Worm (Caenorhabditis elegans) whole organism, late embryonic: ENCODE results near the gene srh-146.

Experiments used
- C38D4.7 ChIP-seq: fragments of 200-800 bp; sonication (Bioruptor generic); optimal IDR thresholded peaks from 2 replicates; lab custom pipeline; 2018; ENCODE audit warnings: mild to moderate bottlenecking, missing genetic modification characterization, moderate library complexity, missing compliant biosample characterization
- F13H6.1 ChIP-seq: sonication (generic microtip); optimal IDR thresholded peaks from 2 replicates; lab custom pipeline; 2016; ENCODE audit warnings: missing genetic modification characterization, missing compliant biosample characterization
- Y22D7AL.16 ChIP-seq: sonication (generic microtip); optimal IDR thresholded peaks from 2 replicates; lab custom pipeline; 2016; ENCODE audit warnings: missing genetic modification characterization, missing compliant biosample characterization
- ceh-14 ChIP-seq: sonication (generic microtip); optimal IDR thresholded peaks from 2 replicates; lab custom pipeline; 2016; ENCODE audit warnings: missing genotype, missing genetic modification characterization, missing compliant biosample characterization
- ceh-18 ChIP-seq: sonication (generic microtip); optimal IDR thresholded peaks from 2 replicates; lab custom pipeline; 2016; ENCODE audit warnings: missing genetic modification characterization, missing compliant biosample characterization
- ceh-19 ChIP-seq: fragments of 200-800 bp; sonication (Bioruptor generic); optimal IDR thresholded peaks from 2 replicates; lab custom pipeline; 2018; ENCODE audit warnings: mild to moderate bottlenecking, missing genetic modification characterization, missing compliant biosample characterization
- ceh-2 ChIP-seq: sonication (generic microtip); optimal IDR thresholded peaks from 2 replicates; lab custom pipeline; 2016; ENCODE audit warnings: missing genotype, missing genetic modification characterization, missing compliant biosample characterization
- ceh-31 ChIP-seq: sonication (generic microtip); optimal IDR thresholded peaks from 2 replicates; lab custom pipeline; 2016; ENCODE audit warnings: missing genetic modification characterization, missing compliant biosample characterization
- ceh-34 ChIP-seq: sonication (generic microtip); optimal IDR thresholded peaks from 2 replicates; lab custom pipeline; 2016; ENCODE audit warnings: mild to moderate bottlenecking, missing genetic modification characterization, missing compliant biosample characterization
- ceh-45 ChIP-seq: fragments of 200-800 bp; sonication (Bioruptor generic); IDR thresholded peaks from 2 replicates; pipeline ENCODE4 v1.3.6; 2022; ENCODE audit warnings: missing genetic modification reagents, missing genetic modification characterization, missing compliant biosample characterization
- ceh-48 ChIP-seq: sonication (generic microtip); optimal IDR thresholded peaks from 2 replicates; lab custom pipeline; 2016; ENCODE audit warnings: missing genetic modification characterization, inconsistent platforms, missing compliant biosample characterization
- ceh-6 ChIP-seq: fragments of 200-800 bp; sonication (Bioruptor generic); optimal IDR thresholded peaks from 2 replicates; lab custom pipeline; 2018; ENCODE audit warnings: mild to moderate bottlenecking, missing genetic modification characterization, missing compliant biosample characterization
- ceh-9 ChIP-seq: sonication (generic microtip); optimal IDR thresholded peaks from 2 replicates; lab custom pipeline; 2016; ENCODE audit warnings: mild to moderate bottlenecking, missing genetic modification characterization, inconsistent platforms, missing compliant biosample characterization
- ets-4 ChIP-seq: sonication (generic microtip); optimal IDR thresholded peaks from 2 replicates; lab custom pipeline; 2016; ENCODE audit warnings: missing genetic modification characterization, missing compliant biosample characterization
- eyg-1 ChIP-seq: sonication (generic microtip); optimal IDR thresholded peaks from 2 replicates; lab custom pipeline; 2016; ENCODE audit warnings: missing genotype, missing genetic modification characterization, missing compliant biosample characterization
- fkh-6 ChIP-seq: sonication (generic microtip); optimal IDR thresholded peaks from 2 replicates; lab custom pipeline; 2016; ENCODE audit warnings: missing genetic modification characterization, missing compliant biosample characterization
- hlh-13 ChIP-seq: fragments of 200-800 bp; sonication (Bioruptor generic); optimal IDR thresholded peaks from 2 replicates; lab custom pipeline; 2018; ENCODE audit warnings: mild to moderate bottlenecking, missing genetic modification characterization, missing compliant biosample characterization
- hlh-30 ChIP-seq: sonication (generic microtip); optimal IDR thresholded peaks from 2 replicates; lab custom pipeline; 2017; ENCODE audit warnings: antibody characterized with exemption, missing genetic modification characterization, missing compliant biosample characterization; ENCODE audit not compliant: insufficient read depth
- hlh-6 ChIP-seq: sonication (generic microtip); optimal IDR thresholded peaks from 2 replicates; lab custom pipeline; 2016; ENCODE audit warnings: missing genotype, missing genetic modification characterization, missing compliant biosample characterization
- lim-6 ChIP-seq: sonication (generic microtip); optimal IDR thresholded peaks from 2 replicates; lab custom pipeline; 2016; ENCODE audit warnings: missing genetic modification characterization, missing compliant biosample characterization
- lin-11 ChIP-seq: fragments of 200-800 bp; sonication (Bioruptor generic); optimal IDR thresholded peaks from 2 replicates; lab custom pipeline; 2018; ENCODE audit warnings: mild to moderate bottlenecking, missing genetic modification characterization, missing compliant biosample characterization
- nfya-1 ChIP-seq: sonication (generic microtip); optimal IDR thresholded peaks from 2 replicates; lab custom pipeline; 2017; ENCODE audit warnings: missing genetic modification characterization, mild to moderate bottlenecking, missing compliant biosample characterization, antibody characterized with exemption, moderate library complexity
- npax-4 ChIP-seq: sonication (generic microtip); optimal IDR thresholded peaks from 2 replicates; lab custom pipeline; 2016; ENCODE audit warnings: missing genetic modification characterization, missing compliant biosample characterization
- pag-3 ChIP-seq: sonication (generic microtip); optimal IDR thresholded peaks from 2 replicates; lab custom pipeline; 2016; ENCODE audit warnings: missing compliant biosample characterization, missing genetic modification characterization, borderline replicate concordance
- pat-9 ChIP-seq: fragments of 200-800 bp; sonication (Bioruptor generic); optimal IDR thresholded peaks from 2 replicates; lab custom pipeline; 2018; ENCODE audit warnings: mild to moderate bottlenecking, missing genetic modification characterization, moderate library complexity, missing compliant biosample characterization
- pax-1 ChIP-seq: fragments of 150-350 bp; optimal IDR thresholded peaks from 2 replicates; lab custom pipeline; 2014; ENCODE audit warnings: missing biosample characterization, missing genetic modification characterization
- pqm-1 ChIP-seq: sonication (generic microtip); optimal IDR thresholded peaks from 2 replicates; lab custom pipeline; 2016; ENCODE audit warnings: missing genetic modification characterization, missing compliant biosample characterization
- pros-1 ChIP-seq: fragments of 150-350 bp; optimal IDR thresholded peaks from 2 replicates; lab custom pipeline; 2014; ENCODE audit warnings: missing biosample characterization, missing genetic modification reagents, missing genetic modification characterization
- ref-2 ChIP-seq: sonication (generic microtip); optimal IDR thresholded peaks from 2 replicates; lab custom pipeline; 2016; ENCODE audit warnings: missing genetic modification characterization, missing compliant biosample characterization
- rnt-1 ChIP-seq: sonication (generic microtip); optimal IDR thresholded peaks from 2 replicates; lab custom pipeline; 2016; ENCODE audit warnings: missing genetic modification characterization, missing compliant biosample characterization
- sox-2 ChIP-seq: fragments of 200-800 bp; sonication (Bioruptor generic); IDR thresholded peaks from 2 replicates; pipeline ENCODE4 v1.3.6; 2022; ENCODE audit warnings: missing genetic modification reagents, missing genetic modification characterization, missing compliant biosample characterization
- tbx-2 ChIP-seq: sonication (generic microtip); optimal IDR thresholded peaks from 2 replicates; lab custom pipeline; 2016; ENCODE audit warnings: missing genetic modification characterization, missing compliant biosample characterization
- unc-3 ChIP-seq, 2 experiments: fragments of 200-800 bp in 1 of 2; sonication (Bioruptor generic) in 1 of 2; sonication (generic microtip) in 1 of 2; conservative IDR thresholded peaks in 1 of 2; optimal IDR thresholded peaks in 1 of 2; 2 replicates each; pipeline versions ENCODE4 v1.3.6 to Lab custom; 2016 to 2022; ENCODE audit warnings: missing compliant biosample characterization in 2 of 2, missing genetic modification characterization in 2 of 2, missing genetic modification reagents in 1 of 2
- unc-42 ChIP-seq: sonication (generic microtip); optimal IDR thresholded peaks from 2 replicates; lab custom pipeline; 2016; ENCODE audit warnings: missing genotype, missing genetic modification characterization, missing compliant biosample characterization
- unc-55 ChIP-seq: sonication (generic microtip); optimal IDR thresholded peaks from 2 replicates; lab custom pipeline; 2017; ENCODE audit warnings: missing biosample characterization, missing genetic modification reagents, missing genetic modification characterization

The srh-146 gene

DNA sequence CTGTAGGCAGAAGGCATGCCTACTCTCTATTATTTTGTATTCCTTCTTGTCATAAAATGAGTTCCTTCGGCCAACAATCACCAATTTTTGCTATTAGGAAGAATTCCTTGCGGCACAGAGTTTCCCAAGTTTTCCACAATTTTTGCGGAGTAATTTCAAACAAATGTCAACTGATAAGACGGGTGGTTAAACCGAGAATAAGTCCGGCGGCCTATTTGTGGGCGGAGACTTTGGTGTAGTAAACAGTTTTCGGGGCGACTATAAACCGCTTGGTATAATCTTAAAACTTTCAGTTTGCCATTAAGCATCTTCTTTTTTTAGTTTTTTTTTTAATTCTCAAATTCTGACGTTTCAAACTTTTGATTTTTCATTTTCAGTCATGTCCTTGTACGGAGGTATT is 33.0 kb upstream of the srh-146 start, which contains the start of gene ifc-1:
Gene ifc-1, plus strand, starts transcription at position 378 of the 400 bp plus-strand sequence.
- no peak for TF ChIP-seq unc-55 (GFP tag; lab: Kevin White, UChicago)
- TF ChIP-seq ref-2, result no peak
- no peak for TF ChIP-seq F13H6.1
- TF ChIP-seq lim-6 (tag; lab: Kevin White, UChicago), result no peak
- no peak for TF ChIP-seq pax-1 (tag; lab: Kevin White, UChicago)
- TF ChIP-seq pag-3 (tag; lab: Kevin White, UChicago), result no peak
- TF ChIP-seq pat-9 (tag; lab: Kevin White, UChicago), result no peak
- TF ChIP-seq hlh-13 (GFP tag; lab: Kevin White, UChicago), result no peak
- no peak for TF ChIP-seq ceh-48
- TF ChIP-seq, all 69 proteins: peak for 0

DNA sequence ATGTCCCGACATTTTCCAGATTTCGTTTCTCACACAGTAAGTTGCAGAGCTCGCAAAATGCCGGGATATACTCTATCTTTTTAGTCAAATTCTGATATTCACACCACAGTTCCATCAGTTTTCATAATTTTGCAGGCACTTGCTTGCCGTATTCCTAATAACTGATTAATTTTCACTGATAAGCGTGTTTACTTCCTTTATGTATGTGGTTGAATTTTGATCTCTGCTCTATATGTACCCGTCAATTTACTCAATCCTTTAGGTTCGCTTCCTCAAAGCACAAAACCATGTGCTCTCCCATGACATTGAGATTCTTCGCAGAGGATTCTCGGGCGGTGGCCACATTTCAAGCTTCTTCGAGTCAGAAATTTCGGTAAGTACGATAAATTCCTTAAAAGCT is 32.5 kb upstream of the srh-146 start:
- TF ChIP-seq ceh-48, result no peak

DNA sequence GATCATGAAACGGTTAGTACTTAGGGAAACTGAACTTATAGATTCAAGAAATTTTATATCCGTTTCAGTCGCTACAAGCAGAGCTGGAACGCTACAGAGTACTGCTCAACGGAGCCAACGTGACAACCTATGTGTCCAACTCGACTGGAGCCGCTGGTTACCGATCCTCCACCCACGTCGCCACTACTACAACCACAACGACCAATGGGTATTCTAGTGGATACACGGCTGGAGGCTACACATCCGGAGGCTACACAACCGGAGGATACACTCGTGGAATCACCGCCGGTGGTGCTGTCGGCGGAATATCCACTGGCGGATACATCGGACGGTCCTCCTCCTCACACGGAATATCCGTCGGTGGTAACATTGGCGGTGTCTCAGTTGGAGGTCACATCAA is 31.0 kb upstream of the srh-146 start:
- TF ChIP-seq npax-4 (no peak), ceh-31 (no peak), Y22D7AL.16 (tag; lab: Kevin White, UChicago) (no peak), C38D4.7 (GFP tag; lab: Kevin White, UChicago) (no peak), hlh-30 (tag; lab: Kevin White, UChicago) (no peak), ceh-14 (tag; lab: Kevin White, UChicago) (no peak), lin-11 (tag; lab: Kevin White, UChicago) (no peak), fkh-6 (tag; lab: Kevin White, UChicago) (no peak), hlh-6 (tag; lab: Kevin White, UChicago) (no peak)

DNA sequence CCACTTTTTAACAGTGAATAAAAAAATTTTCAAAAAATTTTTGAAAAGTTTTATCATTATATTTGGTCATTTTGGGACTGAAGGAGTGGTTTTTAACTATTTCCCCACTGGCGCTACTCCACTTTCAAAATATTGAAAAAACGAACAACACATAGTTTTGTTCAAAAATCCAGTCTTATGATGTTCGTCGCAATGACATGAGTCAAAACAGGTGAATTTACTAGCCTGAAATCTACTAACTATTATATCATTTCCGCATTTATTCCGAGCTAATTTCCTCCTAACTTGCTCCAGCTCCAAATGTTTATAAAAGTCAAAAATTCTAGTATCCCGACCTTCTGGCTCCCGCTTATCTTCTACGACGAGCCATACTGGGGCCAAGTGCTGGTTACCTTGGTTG is 29.6 kb upstream of the srh-146 start, which contains the start of gene sre-24:
Gene sre-24, plus strand, starts transcription at position 301 of the 400 bp plus-strand sequence.
- TF ChIP-seq nfya-1 (tag; lab: Kevin White, UChicago), result no peak
- TF ChIP-seq ceh-18, result no peak
- no peak for TF ChIP-seq ceh-34 (tag; lab: Kevin White, UChicago)
- TF ChIP-seq ceh-6 (GFP tag; lab: Kevin White, UChicago), result no peak
- no peak for TF ChIP-seq hlh-13 (GFP tag; lab: Kevin White, UChicago)
- TF ChIP-seq, all 69 proteins: peak for 0

DNA sequence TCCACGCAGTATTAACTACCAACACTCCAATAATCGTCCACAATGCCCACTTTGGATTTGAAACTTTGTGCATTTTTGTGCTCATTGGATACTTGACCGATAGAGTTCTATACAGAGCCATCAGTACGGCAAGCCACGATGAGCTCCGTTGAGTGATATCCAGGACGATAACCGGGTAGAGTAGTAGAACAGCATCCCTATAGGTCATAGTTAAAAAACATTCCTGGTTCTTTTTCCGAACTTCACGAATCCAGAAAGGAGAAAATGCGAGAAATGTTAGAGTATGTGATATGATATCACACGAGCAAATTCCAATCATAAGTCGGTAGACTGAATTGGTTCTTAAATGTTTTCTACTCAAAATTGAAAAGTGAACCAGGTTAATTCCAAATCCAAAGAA is 25.8 kb upstream of the srh-146 start:
- no peak for TF ChIP-seq unc-3 (GFP tag; conservative IDR thresholded peaks at IDR 0.05; lab: Robert Waterston, UW)
- no peak for TF ChIP-seq unc-3 (tag; optimal IDR thresholded peaks at IDR 0.05; lab: Kevin White, UChicago)
- TF ChIP-seq F13H6.1, result no peak
- no peak for TF ChIP-seq ets-4 (tag; lab: Kevin White, UChicago)
- TF ChIP-seq pqm-1 (tag; lab: Kevin White, UChicago), result no peak
- no peak for TF ChIP-seq ceh-19
- no peak for TF ChIP-seq lim-6 (tag; lab: Kevin White, UChicago)
- TF ChIP-seq unc-42, result no peak
- TF ChIP-seq hlh-6 (tag; lab: Kevin White, UChicago), result no peak
- TF ChIP-seq eyg-1 (tag; lab: Kevin White, UChicago), result no peak
- no peak for TF ChIP-seq Y22D7AL.16 (tag; lab: Kevin White, UChicago)
- no peak for TF ChIP-seq ceh-45 (GFP tag; lab: Robert Waterston, UW)
- TF ChIP-seq tbx-2 (tag; lab: Kevin White, UChicago), result no peak
- TF ChIP-seq ceh-2, result no peak
- TF ChIP-seq ceh-9 (tag; lab: Kevin White, UChicago), result no peak
- no peak for TF ChIP-seq pros-1 (tag; lab: Kevin White, UChicago)
- TF ChIP-seq fkh-6 (tag; lab: Kevin White, UChicago), result no peak
- no peak for TF ChIP-seq rnt-1
- no peak for TF ChIP-seq sox-2
- TF ChIP-seq C38D4.7 (GFP tag; lab: Kevin White, UChicago), result no peak
- TF ChIP-seq unc-55 (GFP tag; lab: Kevin White, UChicago), result no peak
